Worm (Caenorhabditis elegans): ENCODE data around the gene wdr-37.
A peak's percentile ranks its signal among the peaks of the same experiment; 100 is the strongest.

wdr-37 gene

ce11 chrIII:5614648-5615047 lies 14.8 kb upstream of the wdr-37 start, which contains the start of gene basl-1:
Gene basl-1 (plus strand): TSS chrIII:5614948.
- TF ChIP-seq nhr-12 (tag; optimal IDR thresholded peaks at IDR 0.05) (no peak), ceh-83 (GFP tag; optimal IDR thresholded peaks at IDR 0.05) (no peak), sptf-1 (tag; optimal IDR thresholded peaks at IDR 0.05) (no peak), snpc-4 (tag; optimal IDR thresholded peaks at IDR 0.05) (no peak), ceh-43 (GFP tag; optimal IDR thresholded peaks at IDR 0.05) (no peak), elt-3 (tag; optimal IDR thresholded peaks at IDR 0.05) (no peak)

DNA sequence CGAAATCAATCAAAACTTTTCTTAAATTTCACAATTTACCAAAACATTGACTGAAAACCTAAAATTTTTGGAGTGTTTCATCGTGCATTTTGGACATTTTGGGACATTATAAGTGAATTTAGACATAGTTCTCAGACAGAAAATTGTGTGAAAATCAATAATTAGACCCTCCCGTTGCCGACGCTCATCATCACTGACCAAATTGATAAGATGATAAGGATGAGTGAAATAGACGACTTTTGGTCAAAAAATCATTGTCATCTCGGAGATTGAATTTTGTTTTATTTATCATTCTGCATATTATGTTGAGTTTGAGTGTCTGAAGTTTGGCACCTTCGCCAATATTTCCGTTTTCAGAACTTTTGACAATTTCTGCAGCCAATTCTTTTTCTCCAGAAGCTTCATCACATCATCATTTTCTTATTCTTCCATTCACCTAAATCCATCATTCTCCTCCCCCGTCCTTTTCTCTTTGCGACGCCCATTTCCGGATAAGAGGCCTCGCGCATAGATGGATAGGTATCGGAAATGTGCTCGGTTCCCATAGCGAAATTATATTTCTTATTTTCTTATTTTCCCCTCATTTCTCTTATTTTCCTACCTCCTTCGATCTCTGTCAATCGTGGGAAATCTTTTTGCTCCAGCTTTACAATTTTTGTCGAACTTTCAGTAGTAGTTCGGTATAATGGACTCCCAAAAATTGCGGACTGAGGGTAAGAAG lies 11.9 kb upstream of the wdr-37 start, which contains the start of gene bas-1:
Gene bas-1 (plus strand): TSS at position 671 of the 721 bp plus-strand sequence.
- TF ChIP-seq nhr-2 (tag; optimal IDR thresholded peaks at IDR 0.05) (no peak), unc-39 (tag; optimal IDR thresholded peaks at IDR 0.05) (no peak), nhr-12 (tag; optimal IDR thresholded peaks at IDR 0.05) (no peak), blmp-1 (tag; optimal IDR thresholded peaks at IDR 0.05) (no peak), zip-8 (tag; optimal IDR thresholded peaks at IDR 0.05) (no peak), sptf-1 (tag; optimal IDR thresholded peaks at IDR 0.05) (no peak), ceh-43 (GFP tag; optimal IDR thresholded peaks at IDR 0.05) (no peak), mep-1 (tag; optimal IDR thresholded peaks at IDR 0.05) (no peak), lin-13 (tag; optimal IDR thresholded peaks at IDR 0.05) (no peak), ztf-11 (tag; optimal IDR thresholded peaks at IDR 0.05) (no peak), sem-2 (GFP tag; optimal IDR thresholded peaks at IDR 0.05) (no peak), elt-1 (tag; optimal IDR thresholded peaks at IDR 0.05; ENCODE audit: borderline replicate concordance, insufficient read depth) (no peak)

ce11 chrIII:5610276-5610675 lies 10.4 kb upstream of the wdr-37 start, which contains the start of gene C05D2.8:
Gene C05D2.8 (minus strand): TSS chrIII:5610346.
- no peak for TF ChIP-seq mep-1 (tag; optimal IDR thresholded peaks at IDR 0.05)
- no peak for TF ChIP-seq snpc-4 (tag; optimal IDR thresholded peaks at IDR 0.05)
- TF ChIP-seq nhr-237 (tag; optimal IDR thresholded peaks at IDR 0.05): no peak
- TF ChIP-seq nhr-12 (tag; optimal IDR thresholded peaks at IDR 0.05): no peak
- TF ChIP-seq blmp-1 (tag; optimal IDR thresholded peaks at IDR 0.05): no peak
- TF ChIP-seq elt-3 (tag; optimal IDR thresholded peaks at IDR 0.05): no peak
- no peak for TF ChIP-seq ztf-11 (tag; optimal IDR thresholded peaks at IDR 0.05)

DNA sequence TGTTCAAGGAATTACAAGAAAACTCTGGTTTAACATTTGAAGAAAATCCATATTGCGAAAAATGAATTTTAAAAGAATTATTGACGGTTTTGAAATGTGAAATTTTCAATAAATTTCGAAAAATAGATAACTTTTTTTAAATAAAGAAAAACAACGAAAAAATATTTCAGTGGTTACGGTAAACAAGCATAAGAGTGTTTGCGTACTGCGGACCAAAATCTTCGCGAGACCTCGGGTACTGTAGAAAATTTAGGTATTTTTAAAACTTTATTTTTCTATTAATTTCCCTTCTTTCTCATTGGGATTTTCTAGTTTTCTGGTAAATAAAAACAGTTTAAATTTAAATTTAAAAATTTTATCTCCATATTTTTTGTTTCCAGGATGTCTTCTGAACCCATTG lies 4.2 kb upstream of the wdr-37 start, which contains the start of gene xnd-1:
Gene xnd-1 (plus strand): TSS at position 381 of the 400 bp plus-strand sequence.
- no peak for TF ChIP-seq nhr-12 (tag; optimal IDR thresholded peaks at IDR 0.05)
- TF ChIP-seq mep-1 (tag; optimal IDR thresholded peaks at IDR 0.05): no peak
- TF ChIP-seq elt-1 (tag; optimal IDR thresholded peaks at IDR 0.05; ENCODE audit: borderline replicate concordance, insufficient read depth): no peak
- no peak for TF ChIP-seq lin-13 (tag; optimal IDR thresholded peaks at IDR 0.05)
- no peak for TF ChIP-seq zip-8 (tag; optimal IDR thresholded peaks at IDR 0.05)
- TF ChIP-seq tbx-8 (GFP tag; optimal IDR thresholded peaks at IDR 0.05): no peak
- TF ChIP-seq lin-32 (GFP tag; optimal IDR thresholded peaks at IDR 0.05): no peak
- no peak for TF ChIP-seq mls-2 (tag; optimal IDR thresholded peaks at IDR 0.05)
- TF ChIP-seq ceh-39 (tag; optimal IDR thresholded peaks at IDR 0.05): no peak

DNA sequence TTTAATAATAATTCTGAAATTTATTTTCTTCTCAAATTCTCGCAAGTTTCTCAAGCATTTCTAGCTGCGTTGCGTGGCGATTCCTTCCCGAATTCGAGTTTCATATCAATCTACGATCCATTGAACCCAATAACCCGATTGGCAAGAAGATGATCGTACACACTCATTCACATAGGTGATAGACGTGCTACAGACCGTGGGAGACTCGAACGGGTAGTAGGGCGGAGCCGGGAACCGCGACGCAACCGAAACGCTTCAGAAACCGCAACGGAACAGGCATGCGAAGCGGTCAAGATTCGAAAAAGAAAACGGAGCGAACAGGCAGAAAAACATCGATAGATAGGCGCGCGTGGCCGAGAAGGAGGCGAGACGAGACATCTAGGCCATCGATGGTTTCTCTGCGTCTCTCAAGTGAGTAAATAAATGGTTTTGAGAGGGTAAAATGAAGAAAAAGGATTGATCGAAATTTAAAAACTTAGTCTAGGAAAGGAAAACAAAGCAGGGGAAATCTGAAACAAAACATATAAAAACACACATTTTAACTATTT lies 3.7 kb upstream of the wdr-37 start, which contains the start of gene madf-11:
Gene madf-11 (minus strand): TSS at position 51 of the 548 bp plus-strand sequence.
- TF ChIP-seq nhr-28 (tag; optimal IDR thresholded peaks at IDR 0.05) (no peak), unc-120 (tag; optimal IDR thresholded peaks at IDR 0.05; ENCODE audit: poor library complexity, severe bottlenecking) (peak; percentile 31), hlh-1 (tag; optimal IDR thresholded peaks at IDR 0.05) (peak; percentile 3), unc-62 (GFP tag; optimal IDR thresholded peaks at IDR 0.05) (no peak), elt-3 (tag; optimal IDR thresholded peaks at IDR 0.05) (no peak), blmp-1 (tag; optimal IDR thresholded peaks at IDR 0.05) (no peak), lin-32 (GFP tag; optimal IDR thresholded peaks at IDR 0.05) (no peak), nhr-237 (tag; optimal IDR thresholded peaks at IDR 0.05) (peak; percentile 34), lsy-2 (tag; optimal IDR thresholded peaks at IDR 0.05) (peak; percentile 49), tbx-8 (GFP tag; optimal IDR thresholded peaks at IDR 0.05) (no peak), flh-1 (GFP tag; optimal IDR thresholded peaks at IDR 0.05) (no peak), snpc-4 (tag; optimal IDR thresholded peaks at IDR 0.05) (no peak), nhr-12 (tag; optimal IDR thresholded peaks at IDR 0.05) (no peak), mls-2 (tag; optimal IDR thresholded peaks at IDR 0.05) (no peak), pha-4 (tag; optimal IDR thresholded peaks at IDR 0.05) (peak; percentile 71), bed-3 (GFP tag; optimal IDR thresholded peaks at IDR 0.05) (no peak), drap-1 (GFP tag; optimal IDR thresholded peaks at IDR 0.05) (no peak), ztf-11 (tag; optimal IDR thresholded peaks at IDR 0.05) (no peak), mab-5 (tag; optimal IDR thresholded peaks at IDR 0.05) (no peak), mep-1 (tag; optimal IDR thresholded peaks at IDR 0.05) (peak; percentile 36), unc-39 (tag; optimal IDR thresholded peaks at IDR 0.05) (no peak), ham-2 (GFP tag; optimal IDR thresholded peaks at IDR 0.05) (peak; percentile 60), elt-1 (tag; optimal IDR thresholded peaks at IDR 0.05; ENCODE audit: borderline replicate concordance, insufficient read depth) (no peak), sptf-1 (tag; optimal IDR thresholded peaks at IDR 0.05) (peak; percentile 58), cnd-1 (tag; optimal IDR thresholded peaks at IDR 0.05) (no peak), ces-1 (GFP tag; optimal IDR thresholded peaks at IDR 0.05) (no peak), sem-2 (GFP tag; optimal IDR thresholded peaks at IDR 0.05) (no peak), zip-8 (tag; optimal IDR thresholded peaks at IDR 0.05) (no peak), nhr-76 (tag; optimal IDR thresholded peaks at IDR 0.05) (no peak), M03D4.4 (tag; optimal IDR thresholded peaks at IDR 0.05) (peak; percentile 17), ceh-39 (tag; optimal IDR thresholded peaks at IDR 0.05) (peak; percentile 72), nhr-2 (tag; optimal IDR thresholded peaks at IDR 0.05) (no peak), ceh-43 (GFP tag; optimal IDR thresholded peaks at IDR 0.05) (no peak), ceh-83 (GFP tag; optimal IDR thresholded peaks at IDR 0.05) (no peak), lin-13 (tag; optimal IDR thresholded peaks at IDR 0.05) (no peak)

Data from whole organism, mixed stage, embryonic.